Worm (Caenorhabditis elegans) whole organism, L3 larva: Measurements from ENCODE around the gene C14B1.12.

Source experiments
- R02D3.7 ChIP-seq: fragments of 150-350 bp; optimal IDR thresholded peaks from 2 replicates; lab custom pipeline; 2014; ENCODE audit warnings: missing biosample characterization, missing genetic modification characterization
- ZK546.5 ChIP-seq: sonication (generic microtip); optimal IDR thresholded peaks from 2 replicates; lab custom pipeline; 2017; ENCODE audit warnings: missing biosample characterization, missing genetic modification characterization
- aly-2 ChIP-seq: fragments of 150-350 bp; optimal IDR thresholded peaks from 2 replicates; lab custom pipeline; 2014; ENCODE audit warnings: missing biosample characterization, missing genetic modification characterization
- ama-1 ChIP-seq: fragments of 150-350 bp; optimal IDR thresholded peaks from 2 replicates; lab custom pipeline; 2018
- ceh-16 ChIP-seq: sonication (generic microtip); optimal IDR thresholded peaks from 2 replicates; lab custom pipeline; 2017; ENCODE audit warnings: missing biosample characterization, missing genetic modification characterization
- ceh-28 ChIP-seq: fragments of 150-350 bp; optimal IDR thresholded peaks from 2 replicates; lab custom pipeline; 2014; ENCODE audit warnings: missing biosample characterization, missing genetic modification reagents, missing genetic modification characterization
- ceh-82 ChIP-seq: fragments of 150-350 bp; optimal IDR thresholded peaks from 2 replicates; lab custom pipeline; 2014; ENCODE audit warnings: missing biosample characterization, missing genetic modification characterization
- ceh-9 ChIP-seq: sonication (generic microtip); optimal IDR thresholded peaks from 2 replicates; lab custom pipeline; 2018; ENCODE audit warnings: missing biosample characterization, missing genetic modification characterization
- daf-12 ChIP-seq: fragments of 150-350 bp; optimal IDR thresholded peaks from 2 replicates; lab custom pipeline; 2014; ENCODE audit warnings: missing biosample characterization, missing genetic modification reagents, missing genetic modification characterization
- egl-5 ChIP-seq: fragments of 150-350 bp; optimal IDR thresholded peaks from 2 replicates; lab custom pipeline; 2017; ENCODE audit warnings: missing biosample characterization, missing genetic modification reagents, missing genetic modification characterization, inconsistent platforms
- elt-1 ChIP-seq: fragments of 150-350 bp; optimal IDR thresholded peaks from 2 replicates; lab custom pipeline; 2014; ENCODE audit warnings: missing biosample characterization, missing genetic modification characterization
- elt-2 ChIP-seq: sonication (generic microtip); optimal IDR thresholded peaks from 2 replicates; lab custom pipeline; 2016; ENCODE audit warnings: missing genetic modification reagents, mild to moderate bottlenecking, missing genetic modification characterization, missing compliant biosample characterization
- elt-3 ChIP-seq, 3 experiments: fragments of 150-350 bp in 1 of 3; sonication (generic microtip) in 2 of 3; optimal IDR thresholded peaks; 2 replicates in 2 of 3; 4 replicates in 1 of 3; lab custom pipeline; 2014 to 2017; ENCODE audit warnings: missing biosample characterization in 3 of 3, missing genetic modification characterization in 3 of 3
- eor-1 ChIP-seq, 2 experiments: fragments of 150-350 bp; optimal IDR thresholded peaks; 2 replicates each; lab custom pipeline; 2014 to 2018; ENCODE audit warnings: missing biosample characterization in 2 of 2, missing genetic modification characterization in 2 of 2
- fkh-10 ChIP-seq: sonication (generic microtip); optimal IDR thresholded peaks from 2 replicates; lab custom pipeline; 2017; ENCODE audit warnings: missing biosample characterization, missing genetic modification reagents, missing genetic modification characterization
- fkh-2 ChIP-seq: fragments of 150-350 bp; optimal IDR thresholded peaks from 2 replicates; lab custom pipeline; 2014; ENCODE audit warnings: missing biosample characterization, missing genetic modification reagents, missing genetic modification characterization
- hmg-11 ChIP-seq: sonication (generic microtip); optimal IDR thresholded peaks from 2 replicates; lab custom pipeline; 2016; ENCODE audit warnings: missing genetic modification characterization, missing compliant biosample characterization
- jun-1 ChIP-seq: fragments of 150-350 bp; optimal IDR thresholded peaks from 2 replicates; lab custom pipeline; 2014; ENCODE audit warnings: missing biosample characterization, missing genetic modification reagents, missing genetic modification characterization
- lin-15B ChIP-seq: fragments of 150-350 bp; optimal IDR thresholded peaks from 2 replicates; lab custom pipeline; 2014; ENCODE audit warnings: missing biosample characterization, missing genetic modification characterization
- lin-39 ChIP-seq: fragments of 150-350 bp; optimal IDR thresholded peaks from 2 replicates; lab custom pipeline; 2018; ENCODE audit warnings: missing biosample characterization, missing genetic modification reagents, missing genetic modification characterization
- lsy-12 ChIP-seq: sonication (generic microtip); optimal IDR thresholded peaks from 2 replicates; lab custom pipeline; 2016; ENCODE audit warnings: mild to moderate bottlenecking, missing genetic modification characterization, missing compliant biosample characterization
- mml-1 ChIP-seq: fragments of 150-350 bp; sonication (generic microtip); optimal IDR thresholded peaks from 3 replicates; lab custom pipeline; 2014; ENCODE audit warnings: missing biosample characterization, missing genetic modification characterization
- nfya-1 ChIP-seq: sonication (generic microtip); optimal IDR thresholded peaks from 2 replicates; lab custom pipeline; 2017; ENCODE audit warnings: missing genetic modification characterization, mild to moderate bottlenecking, missing compliant biosample characterization, antibody characterized with exemption, moderate library complexity; ENCODE audit not compliant: insufficient read depth
- nhr-23 ChIP-seq: fragments of 150-350 bp; optimal IDR thresholded peaks from 2 replicates; lab custom pipeline; 2014; ENCODE audit warnings: missing biosample characterization, missing genetic modification reagents, missing genetic modification characterization
- nhr-25 ChIP-seq: sonication (generic microtip); optimal IDR thresholded peaks from 2 replicates; lab custom pipeline; 2017; ENCODE audit warnings: missing biosample characterization, missing genetic modification characterization
- nhr-28 ChIP-seq: fragments of 150-350 bp; optimal IDR thresholded peaks from 2 replicates; lab custom pipeline; 2014; ENCODE audit warnings: missing biosample characterization, missing genetic modification characterization
- nhr-67 ChIP-seq: fragments of 150-350 bp; optimal IDR thresholded peaks from 2 replicates; lab custom pipeline; 2014; ENCODE audit warnings: missing biosample characterization, missing genetic modification characterization
- nhr-76 ChIP-seq: fragments of 150-350 bp; sonication (generic microtip); optimal IDR thresholded peaks from 5 replicates; lab custom pipeline; 2014; ENCODE audit warnings: missing biosample characterization, missing genetic modification characterization
- nhr-77 ChIP-seq: fragments of 150-350 bp; optimal IDR thresholded peaks from 2 replicates; lab custom pipeline; 2014; ENCODE audit warnings: missing biosample characterization, missing genetic modification characterization
- pha-4 ChIP-seq: fragments of 150-350 bp; optimal IDR thresholded peaks from 2 replicates; lab custom pipeline; 2014; ENCODE audit warnings: missing biosample characterization, missing genetic modification reagents, missing genetic modification characterization
- sea-2 ChIP-seq: fragments of 150-350 bp; sonication (generic microtip); optimal IDR thresholded peaks from 4 replicates; lab custom pipeline; 2014; ENCODE audit warnings: missing biosample characterization, missing genetic modification reagents, missing genetic modification characterization
- skn-1 ChIP-seq: fragments of 150-350 bp; optimal IDR thresholded peaks from 2 replicates; lab custom pipeline; 2014; ENCODE audit warnings: missing biosample characterization, missing genetic modification characterization
- snpc-4 ChIP-seq: fragments of 150-350 bp; optimal IDR thresholded peaks from 2 replicates; lab custom pipeline; 2014; ENCODE audit warnings: missing biosample characterization, missing genetic modification characterization
- tbx-2 ChIP-seq: sonication (generic microtip); optimal IDR thresholded peaks from 2 replicates; lab custom pipeline; 2016; ENCODE audit warnings: mild to moderate bottlenecking, missing genetic modification characterization, missing compliant biosample characterization
- unc-39 ChIP-seq: sonication (generic microtip); optimal IDR thresholded peaks from 4 replicates; lab custom pipeline; 2017; ENCODE audit warnings: missing biosample characterization, missing genetic modification characterization
- unc-62 ChIP-seq: fragments of 150-350 bp; sonication (generic microtip); optimal IDR thresholded peaks from 4 replicates; lab custom pipeline; 2014; ENCODE audit warnings: missing biosample characterization, missing genetic modification reagents, missing genetic modification characterization
- zag-1 ChIP-seq: fragments of 150-350 bp; optimal IDR thresholded peaks from 2 replicates; lab custom pipeline; 2014; ENCODE audit warnings: missing biosample characterization, missing genetic modification characterization
- ztf-11 ChIP-seq: fragments of 150-350 bp; optimal IDR thresholded peaks from 2 replicates; lab custom pipeline; 2014; ENCODE audit warnings: missing biosample characterization, missing genetic modification characterization
- ztf-4 ChIP-seq: fragments of 150-350 bp; optimal IDR thresholded peaks from 2 replicates; lab custom pipeline; 2014; ENCODE audit warnings: missing biosample characterization, missing genetic modification characterization

The C14B1.12 gene

ce11 chrIII:3677378-3677777 is 47.4 kb downstream of the C14B1.12 start:
- TF ChIP-seq fkh-2 (tag; lab: Kevin White, UChicago) (peak; percentile 5), nhr-67 (tag; lab: Kevin White, UChicago) (no peak), ama-1 (lab: Kevin White, UChicago) (peak; percentile 26), jun-1 (tag; lab: Kevin White, UChicago) (peak; percentile 15), ceh-16 (no peak), ZK546.5 (tag; lab: Kevin White, UChicago) (no peak), elt-2 (tag; lab: Kevin White, UChicago) (no peak), nhr-76 (tag; lab: Kevin White, UChicago) (no peak), pha-4 (tag; lab: Kevin White, UChicago) (peak; percentile 63), elt-1 (tag; lab: Kevin White, UChicago) (no peak), sea-2 (GFP tag; lab: Kevin White, UChicago) (peak; percentile 18), eor-1 (tag; optimal IDR thresholded peaks at IDR 0.05; lab: Kevin White, UChicago) (no peak), snpc-4 (tag; lab: Kevin White, UChicago) (peak; percentile 17), mml-1 (no peak), nfya-1 (tag; lab: Kevin White, UChicago) (peak; percentile 83), nhr-25 (no peak), egl-5 (tag; lab: Kevin White, UChicago) (peak; percentile 80), lin-15B (tag; lab: Kevin White, UChicago) (peak; percentile 43), ceh-28 (peak; percentile 90), fkh-10 (GFP tag; lab: Kevin White, UChicago) (peak; percentile 82), unc-39 (no peak), nhr-77 (tag; lab: Kevin White, UChicago) (no peak), aly-2 (tag; lab: Kevin White, UChicago) (no peak), tbx-2 (tag; lab: Kevin White, UChicago) (peak; percentile 11), hmg-11 (peak; percentile 78), ztf-11 (tag; lab: Kevin White, UChicago) (no peak), ceh-9 (tag; lab: Kevin White, UChicago) (no peak), ztf-4 (no peak), daf-12 (tag; lab: Kevin White, UChicago) (no peak), nhr-23 (tag; lab: Kevin White, UChicago) (no peak), R02D3.7 (no peak), nhr-28 (tag; lab: Kevin White, UChicago) (no peak), lin-39 (tag; lab: Kevin White, UChicago) (peak; percentile 89), lsy-12 (peak; percentile 15)

- TF ChIP-seq skn-1 (tag; lab: Kevin White, UChicago), result no peak
- no peak for TF ChIP-seq fkh-10 (GFP tag; lab: Kevin White, UChicago)
- TF ChIP-seq tbx-2 (tag; lab: Kevin White, UChicago), result no peak
- TF ChIP-seq unc-62 (GFP tag; lab: Kevin White, UChicago), result no peak
- no peak for TF ChIP-seq ceh-16
- no peak for TF ChIP-seq R02D3.7
- TF ChIP-seq ztf-4, result no peak
- TF ChIP-seq lin-15B (tag; lab: Kevin White, UChicago), result no peak
- TF ChIP-seq nfya-1 (tag; lab: Kevin White, UChicago), result no peak
- TF ChIP-seq ceh-82 (tag; lab: Kevin White, UChicago), result no peak
- no peak for TF ChIP-seq eor-1 (tag; optimal IDR thresholded peaks at IDR 0.05; lab: Kevin White, UChicago)
- no peak for TF ChIP-seq zag-1
- no peak for TF ChIP-seq sea-2 (GFP tag; lab: Kevin White, UChicago)
- no peak for TF ChIP-seq nhr-67 (tag; lab: Kevin White, UChicago)
- no peak for TF ChIP-seq nhr-77 (tag; lab: Kevin White, UChicago)
- no peak for TF ChIP-seq nhr-76 (tag; lab: Kevin White, UChicago)
- no peak for TF ChIP-seq lsy-12
- no peak for TF ChIP-seq aly-2 (tag; lab: Kevin White, UChicago)
- no peak for TF ChIP-seq jun-1 (tag; lab: Kevin White, UChicago)
- no peak for TF ChIP-seq elt-3 (tag; optimal IDR thresholded peaks at IDR 0.05; lab: Kevin White, UChicago)
These were observed 49.3 kb downstream of the C14B1.12 start for ce11 chrIII:3675480-3675879.
